Worm (Caenorhabditis elegans) whole organism, L2 larva: ENCODE measurements around the gene ceh-81.

Experiments used
- C34F6.9 ChIP-seq: fragments of 150-350 bp; optimal IDR thresholded peaks from 2 replicates; lab custom pipeline; 2014; ENCODE audit warnings: missing biosample characterization, missing genetic modification characterization
- F13H6.1 ChIP-seq: sonication (generic microtip); optimal IDR thresholded peaks from 2 replicates; lab custom pipeline; 2016; ENCODE audit warnings: missing genetic modification characterization, missing compliant biosample characterization
- R02D3.7 ChIP-seq: fragments of 150-350 bp; optimal IDR thresholded peaks from 2 replicates; lab custom pipeline; 2014; ENCODE audit warnings: missing biosample characterization, missing genetic modification characterization
- Y55F3AM.14 ChIP-seq: fragments of 200-800 bp; sonication (Bioruptor generic); optimal IDR thresholded peaks from 2 replicates; lab custom pipeline; 2018; ENCODE audit warnings: mild to moderate bottlenecking, missing genetic modification characterization, missing compliant biosample characterization
- ZK546.5 ChIP-seq: sonication (generic microtip); optimal IDR thresholded peaks from 2 replicates; lab custom pipeline; 2017; ENCODE audit warnings: missing biosample characterization, missing genetic modification characterization
- alr-1 ChIP-seq: fragments of 150-350 bp; optimal IDR thresholded peaks from 2 replicates; lab custom pipeline; 2014; ENCODE audit warnings: missing biosample characterization, missing genetic modification characterization
- aly-2 ChIP-seq: fragments of 150-350 bp; optimal IDR thresholded peaks from 2 replicates; lab custom pipeline; 2014; ENCODE audit warnings: missing biosample characterization, missing genetic modification characterization
- ama-1 ChIP-seq: fragments of 150-350 bp; optimal IDR thresholded peaks from 2 replicates; lab custom pipeline; 2018; ENCODE audit warnings: inconsistent platforms
- crh-2 ChIP-seq: sonication (generic microtip); optimal IDR thresholded peaks from 2 replicates; lab custom pipeline; 2017; ENCODE audit warnings: missing biosample characterization, missing genetic modification characterization
- dmd-4 ChIP-seq: sonication (generic microtip); optimal IDR thresholded peaks from 2 replicates; lab custom pipeline; 2017; ENCODE audit warnings: missing biosample characterization, missing genetic modification characterization
- egl-27 ChIP-seq: sonication (generic microtip); optimal IDR thresholded peaks from 3 replicates; lab custom pipeline; 2017; ENCODE audit warnings: missing biosample characterization, missing genetic modification reagents, missing genetic modification characterization
- elt-1 ChIP-seq: fragments of 150-350 bp; optimal IDR thresholded peaks from 2 replicates; lab custom pipeline; 2014; ENCODE audit warnings: missing biosample characterization, missing genetic modification characterization
- gmeb-1 ChIP-seq: fragments of 150-350 bp; optimal IDR thresholded peaks from 2 replicates; lab custom pipeline; 2014; ENCODE audit warnings: missing biosample characterization, missing genetic modification characterization
- lin-39 ChIP-seq: fragments of 150-350 bp; optimal IDR thresholded peaks from 2 replicates; lab custom pipeline; 2014; ENCODE audit warnings: missing biosample characterization, missing genetic modification reagents, missing genetic modification characterization
- mbf-1 ChIP-seq: sonication (generic microtip); optimal IDR thresholded peaks from 2 replicates; lab custom pipeline; 2017; ENCODE audit warnings: missing biosample characterization, missing genetic modification characterization
- mdl-1 ChIP-seq, 2 experiments: fragments of 150-350 bp in 1 of 2; sonication (generic microtip) in 1 of 2; optimal IDR thresholded peaks; 2 replicates each; lab custom pipeline; 2017; ENCODE audit warnings: missing biosample characterization in 2 of 2, missing genetic modification characterization in 2 of 2
- nhr-10 ChIP-seq: sonication (generic microtip); optimal IDR thresholded peaks from 2 replicates; lab custom pipeline; 2017; ENCODE audit warnings: missing biosample characterization, missing genetic modification characterization
- nhr-11 ChIP-seq: fragments of 150-350 bp; optimal IDR thresholded peaks from 2 replicates; lab custom pipeline; 2014; ENCODE audit warnings: missing biosample characterization, missing genetic modification characterization
- nhr-12 ChIP-seq: fragments of 150-350 bp; optimal IDR thresholded peaks from 2 replicates; lab custom pipeline; 2014; ENCODE audit warnings: missing biosample characterization, missing genetic modification characterization
- nhr-129 ChIP-seq: fragments of 150-350 bp; optimal IDR thresholded peaks from 2 replicates; lab custom pipeline; 2014; ENCODE audit warnings: missing biosample characterization, missing genetic modification characterization
- nhr-237 ChIP-seq: fragments of 150-350 bp; optimal IDR thresholded peaks from 2 replicates; lab custom pipeline; 2014; ENCODE audit warnings: missing biosample characterization, missing genetic modification characterization
- nhr-6 ChIP-seq: fragments of 150-350 bp; optimal IDR thresholded peaks from 2 replicates; lab custom pipeline; 2014; ENCODE audit warnings: missing biosample characterization, missing genetic modification characterization
- nhr-77 ChIP-seq: fragments of 150-350 bp; optimal IDR thresholded peaks from 2 replicates; lab custom pipeline; 2014; ENCODE audit warnings: missing biosample characterization, missing genetic modification characterization
- sem-4 ChIP-seq: fragments of 150-350 bp; optimal IDR thresholded peaks from 2 replicates; lab custom pipeline; 2014; ENCODE audit warnings: missing biosample characterization, missing genetic modification reagents, missing genetic modification characterization
- skn-1 ChIP-seq: sonication (generic microtip); optimal IDR thresholded peaks from 2 replicates; lab custom pipeline; 2017; ENCODE audit warnings: missing biosample characterization, missing genetic modification characterization
- sma-9 ChIP-seq, 2 experiments: fragments of 150-350 bp in 1 of 2; sonication (generic microtip) in 1 of 2; optimal IDR thresholded peaks; 2 replicates each; lab custom pipeline; 2014 to 2016; ENCODE audit warnings: missing genetic modification characterization in 2 of 2, mild to moderate bottlenecking in 1 of 2, missing biosample characterization in 1 of 2, missing compliant biosample characterization in 1 of 2, missing genetic modification reagents in 1 of 2, moderate library complexity in 1 of 2
- unc-39 ChIP-seq: fragments of 150-350 bp; optimal IDR thresholded peaks from 2 replicates; lab custom pipeline; 2014; ENCODE audit warnings: missing biosample characterization, missing genetic modification characterization
- unc-62 ChIP-seq: fragments of 150-350 bp; optimal IDR thresholded peaks from 2 replicates; lab custom pipeline; 2014; ENCODE audit warnings: missing biosample characterization, missing genetic modification reagents, missing genetic modification characterization
- zag-1 ChIP-seq: fragments of 150-350 bp; optimal IDR thresholded peaks from 2 replicates; lab custom pipeline; 2014; ENCODE audit warnings: missing biosample characterization, missing genetic modification characterization
- ztf-1 ChIP-seq: fragments of 200-800 bp; sonication (Bioruptor generic); conservative IDR thresholded peaks from 2 replicates; pipeline ENCODE4 v1.3.6; 2022; ENCODE audit warnings: missing genetic modification characterization, missing compliant biosample characterization
- ztf-11 ChIP-seq: sonication (generic microtip); optimal IDR thresholded peaks from 2 replicates; lab custom pipeline; 2017; ENCODE audit warnings: missing biosample characterization, missing genetic modification characterization
- ztf-4 ChIP-seq: fragments of 150-350 bp; optimal IDR thresholded peaks from 2 replicates; lab custom pipeline; 2014; ENCODE audit warnings: missing biosample characterization, missing genetic modification characterization

Gene ceh-81

DNA sequence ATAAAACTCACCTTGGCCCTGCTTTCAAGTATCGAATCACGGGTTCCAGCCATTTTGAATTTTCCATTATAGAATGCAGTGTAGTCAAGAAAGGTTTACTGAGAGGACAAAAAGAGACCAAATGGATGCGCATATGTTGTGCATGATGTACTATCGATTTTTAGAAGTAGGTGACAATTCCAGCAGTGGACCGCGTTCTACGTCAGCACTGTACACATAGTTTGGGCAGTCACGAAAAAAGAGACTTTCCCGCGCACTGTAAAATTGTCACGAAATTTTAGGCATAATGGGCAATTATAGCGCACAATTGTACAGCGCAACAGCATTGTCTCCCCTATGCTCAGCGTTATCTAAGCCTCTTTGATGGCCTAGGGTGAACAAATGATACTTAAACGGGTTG, 39.2 kb upstream of the ceh-81 start, which contains the start of gene fbxc-22:
Gene fbxc-22, minus strand, starts transcription at position 101 of the 400 bp plus-strand sequence.
- no peak for TF ChIP-seq gmeb-1 (tag; lab: Kevin White, UChicago)
- no peak for TF ChIP-seq aly-2 (tag; lab: Kevin White, UChicago)
- no peak for TF ChIP-seq ztf-1
- no peak for TF ChIP-seq lin-39 (tag; lab: Kevin White, UChicago)
- TF ChIP-seq mbf-1 (tag; lab: Kevin White, UChicago), result no peak
- no peak for TF ChIP-seq nhr-10
- no peak for TF ChIP-seq skn-1 (tag; lab: Kevin White, UChicago)
- no peak for TF ChIP-seq crh-2 (tag; lab: Kevin White, UChicago)
- no peak for TF ChIP-seq ZK546.5 (tag; lab: Kevin White, UChicago)
- no peak for TF ChIP-seq nhr-11 (tag; lab: Kevin White, UChicago)
- TF ChIP-seq nhr-12 (tag; lab: Kevin White, UChicago), result no peak
- no peak for TF ChIP-seq sma-9 (GFP tag; optimal IDR thresholded peaks at IDR 0.05; lab: Kevin White, UChicago)
- TF ChIP-seq sma-9 (tag; optimal IDR thresholded peaks at IDR 0.05; lab: Kevin White, UChicago), result no peak
- TF ChIP-seq dmd-4 (tag; lab: Kevin White, UChicago), result no peak
- TF ChIP-seq, all 48 proteins: peak for 0

- no peak for TF ChIP-seq elt-1 (tag; lab: Kevin White, UChicago)
- no peak for TF ChIP-seq nhr-10
- no peak for TF ChIP-seq ama-1 (lab: Kevin White, UChicago)
- TF ChIP-seq unc-62 (GFP tag; lab: Kevin White, UChicago), result no peak
- no peak for TF ChIP-seq alr-1 (tag; lab: Kevin White, UChicago)
- TF ChIP-seq skn-1 (tag; lab: Kevin White, UChicago), result no peak
- TF ChIP-seq unc-39 (tag; lab: Kevin White, UChicago), result no peak
- TF ChIP-seq nhr-11 (tag; lab: Kevin White, UChicago), result no peak
- no peak for TF ChIP-seq gmeb-1 (tag; lab: Kevin White, UChicago)
- TF ChIP-seq Y55F3AM.14, result no peak
- no peak for TF ChIP-seq C34F6.9
- TF ChIP-seq ztf-4 (tag; lab: Kevin White, UChicago), result no peak
- TF ChIP-seq nhr-12 (tag; lab: Kevin White, UChicago), result no peak
- no peak for TF ChIP-seq sma-9 (GFP tag; optimal IDR thresholded peaks at IDR 0.05; lab: Kevin White, UChicago)
- TF ChIP-seq sma-9 (tag; optimal IDR thresholded peaks at IDR 0.05; lab: Kevin White, UChicago), result no peak
These were observed 37.4 kb upstream of the ceh-81 start, which contains the start of gene fbxc-21 for ce11 chrII:1692827-1693226. TSS of gene fbxc-21 (minus strand) at chrII:1692927.

DNA sequence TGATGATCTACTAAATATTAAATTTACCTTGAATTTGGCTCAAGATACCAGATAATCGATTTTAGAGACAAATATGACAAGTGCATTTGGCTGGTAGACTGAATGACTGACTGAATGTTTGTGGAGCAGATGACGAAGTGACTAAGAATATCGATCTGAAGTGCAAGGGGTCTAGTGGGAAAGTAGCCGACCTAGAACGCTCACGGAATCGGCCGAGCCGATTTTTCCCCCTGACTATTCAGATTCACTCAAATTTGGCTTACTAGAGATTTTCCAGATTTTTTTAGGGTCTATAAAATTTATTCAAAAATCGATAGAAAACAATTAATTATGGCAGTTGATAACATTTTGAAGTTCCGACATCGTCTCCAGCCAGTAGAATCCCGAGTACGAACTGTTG, 35.7 kb upstream of the ceh-81 start, which contains the start of gene fbxc-26:
Gene fbxc-26, minus strand, starts transcription at position 101 of the 400 bp plus-strand sequence.
- TF ChIP-seq ztf-11 (tag; lab: Kevin White, UChicago) (no peak), nhr-11 (tag; lab: Kevin White, UChicago) (no peak), R02D3.7 (tag; lab: Kevin White, UChicago) (no peak), elt-1 (tag; lab: Kevin White, UChicago) (no peak), mbf-1 (tag; lab: Kevin White, UChicago) (no peak), nhr-129 (tag; lab: Kevin White, UChicago) (no peak), nhr-237 (tag; lab: Kevin White, UChicago) (no peak), egl-27 (tag; lab: Kevin White, UChicago) (no peak)
- TF ChIP-seq, all 48 proteins: peak for 0

ce11 chrII:1695861-1696260, 34.3 kb upstream of the ceh-81 start, which contains the start of gene F58E1.13:
TSS of gene F58E1.13 (minus strand) at chrII:1695872.
- TF ChIP-seq ZK546.5 (tag; lab: Kevin White, UChicago) (no peak), ztf-11 (tag; lab: Kevin White, UChicago) (no peak)

DNA sequence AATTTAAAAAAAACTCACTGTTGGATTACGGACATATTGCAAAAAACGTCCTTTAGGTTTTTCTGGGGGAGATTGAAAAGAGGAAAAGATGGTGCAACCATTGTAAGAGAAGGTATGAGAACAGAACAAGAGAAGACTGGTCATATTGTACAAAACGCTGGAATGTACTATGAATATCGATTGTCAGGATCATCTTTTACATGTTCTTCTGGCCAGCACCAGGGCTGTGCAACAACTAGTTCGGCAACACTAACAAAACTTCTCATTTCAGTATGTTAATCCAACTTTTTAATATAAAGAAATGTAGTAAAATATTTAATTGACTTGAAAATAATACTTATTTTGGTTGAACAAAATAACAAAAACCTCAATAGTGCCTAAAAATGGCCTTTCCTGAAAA, 26.8 kb upstream of the ceh-81 start, which contains the start of gene fbxb-47:
Gene fbxb-47, minus strand, starts transcription at position 101 of the 400 bp plus-strand sequence.
- no peak for TF ChIP-seq alr-1 (tag; lab: Kevin White, UChicago)

DNA sequence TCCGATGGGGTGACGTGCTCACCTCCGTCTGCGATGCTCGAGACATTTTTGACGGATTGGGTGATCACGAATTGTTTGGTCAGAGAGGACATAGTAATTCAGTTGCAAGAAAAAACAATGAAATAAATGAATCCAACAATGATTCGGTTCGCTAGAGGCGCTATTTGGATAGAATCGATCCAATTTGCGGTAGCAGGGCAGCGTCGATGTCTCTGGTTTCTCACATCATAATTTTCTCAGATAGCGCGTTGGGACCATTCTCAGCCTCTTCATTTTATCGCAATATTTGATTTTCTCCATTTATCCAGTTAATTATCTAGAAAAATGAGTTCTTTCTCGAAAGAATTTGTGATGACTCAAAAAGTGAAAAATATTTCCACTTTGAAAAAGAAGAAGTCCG, 23.8 kb upstream of the ceh-81 start, which contains the start of gene sdz-18:
Gene sdz-18, minus strand, starts transcription at position 101 of the 400 bp plus-strand sequence.
- no peak for TF ChIP-seq nhr-77 (tag; lab: Kevin White, UChicago)
- TF ChIP-seq crh-2 (tag; lab: Kevin White, UChicago), result no peak
- no peak for TF ChIP-seq C34F6.9
- no peak for TF ChIP-seq lin-39 (tag; lab: Kevin White, UChicago)
- no peak for TF ChIP-seq zag-1 (tag; lab: Kevin White, UChicago)
- no peak for TF ChIP-seq sem-4 (tag; lab: Kevin White, UChicago)
- TF ChIP-seq egl-27 (tag; lab: Kevin White, UChicago), result no peak
- TF ChIP-seq alr-1 (tag; lab: Kevin White, UChicago), result no peak
- TF ChIP-seq sma-9 (GFP tag; optimal IDR thresholded peaks at IDR 0.05; lab: Kevin White, UChicago), result no peak
- no peak for TF ChIP-seq sma-9 (tag; optimal IDR thresholded peaks at IDR 0.05; lab: Kevin White, UChicago)
- no peak for TF ChIP-seq F13H6.1 (tag; lab: Kevin White, UChicago)
- TF ChIP-seq mdl-1 (tag; optimal IDR thresholded peaks at IDR 0.05; lab: Kevin White, UChicago), result no peak
- TF ChIP-seq ZK546.5 (tag; lab: Kevin White, UChicago), result no peak
- no peak for TF ChIP-seq nhr-6 (tag; lab: Kevin White, UChicago)
- TF ChIP-seq, all 48 proteins: peak for 0
